Fruit fly (Drosophila melanogaster): Measurements from ENCODE around the gene kirre.

Gene kirre

dm6 chrX:3134383-3135101 is 394.4 kb downstream of the kirre start, which contains the start of gene N (continued):
- TF ChIP-seq CG1621 (tag; optimal IDR thresholded peaks at IDR 0.05) (no peak), pdm3 (GFP tag; optimal IDR thresholded peaks at IDR 0.05) (peak; percentile 43), CG32006 (GFP tag; optimal IDR thresholded peaks at IDR 0.05) (peak; percentile 48), Hr39 (GFP tag; optimal IDR thresholded peaks at IDR 0.05) (peak; percentile 50), fkh (GFP tag; optimal IDR thresholded peaks at IDR 0.05) (no peak)

- TF ChIP-seq CG9139 (GFP tag; optimal IDR thresholded peaks at IDR 0.05) (peak; percentile 2), ss (GFP tag; optimal IDR thresholded peaks at IDR 0.05) (peak in 1 of 2 experiments; percentile 28), Hr39 (GFP tag; optimal IDR thresholded peaks at IDR 0.05) (no peak)
These were observed 394.9 kb downstream of the kirre start for dm6 chrX:3135102-3135393.

- TF ChIP-seq CG6163 (GFP tag; IDR thresholded peaks at IDR 0.05) (peak; percentile 36; the same call in 1 of the 3 replicates), CG11294 (GFP tag; IDR thresholded peaks at IDR 0.05) (no peak)
These were observed 395.4 kb downstream of the kirre start for dm6 chrX:3135620-3136019.

dm6 chrX:3136338-3137086 is 396.3 kb downstream of the kirre start:
- TF ChIP-seq CG8632 (GFP tag; optimal IDR thresholded peaks at IDR 0.05) (no peak), CG9139 (GFP tag; optimal IDR thresholded peaks at IDR 0.05) (no peak), Met (GFP tag; optimal IDR thresholded peaks at IDR 0.05) (no peak), CG3919 (GFP tag; optimal IDR thresholded peaks at IDR 0.05) (no peak), dsx (GFP tag; optimal IDR thresholded peaks at IDR 0.05; ENCODE audit: poor library complexity, severe bottlenecking) (peak; percentile 5), Smox (GFP tag; optimal IDR thresholded peaks at IDR 0.05) (no peak), CG6854 (GFP tag; optimal IDR thresholded peaks at IDR 0.05) (no peak), CG7368 (GFP tag; optimal IDR thresholded peaks at IDR 0.05) (no peak), lz (GFP tag; optimal IDR thresholded peaks at IDR 0.05) (no peak), CG15336 (GFP tag; IDR thresholded peaks at IDR 0.05) (no peak; the same call in 1 of the 2 replicates), Ets96B (tag; optimal IDR thresholded peaks at IDR 0.05) (no peak), Hr38 (GFP tag; optimal IDR thresholded peaks at IDR 0.05) (no peak), pdm3 (GFP tag; optimal IDR thresholded peaks at IDR 0.05) (no peak), CG34406 (GFP tag; optimal IDR thresholded peaks at IDR 0.05) (no peak), CG3032 (tag; optimal IDR thresholded peaks at IDR 0.05) (no peak), CG1621 (tag; optimal IDR thresholded peaks at IDR 0.05) (no peak), Sox102F (GFP tag; optimal IDR thresholded peaks at IDR 0.05) (no peak), topi (GFP tag; optimal IDR thresholded peaks at IDR 0.05) (no peak), esn (GFP tag; optimal IDR thresholded peaks at IDR 0.05) (no peak), Hr39 (GFP tag; optimal IDR thresholded peaks at IDR 0.05) (no peak), CG4318 (GFP tag; optimal IDR thresholded peaks at IDR 0.05) (no peak), fd59A (GFP tag; optimal IDR thresholded peaks at IDR 0.05) (no peak), dac (GFP tag; optimal IDR thresholded peaks at IDR 0.05) (no peak), CG31627 (GFP tag; optimal IDR thresholded peaks at IDR 0.05) (no peak), CG11762 (GFP tag; optimal IDR thresholded peaks at IDR 0.05; ENCODE audit: insufficient read depth) (no peak), net (GFP tag; optimal IDR thresholded peaks at IDR 0.05) (peak; percentile 30), CG11294 (GFP tag; IDR thresholded peaks at IDR 0.05) (no peak), CG6792 (GFP tag; optimal IDR thresholded peaks at IDR 0.05) (no peak), spab (GFP tag; optimal IDR thresholded peaks at IDR 0.05) (no peak), CG10669 (GFP tag; optimal IDR thresholded peaks at IDR 0.05) (no peak), salr (GFP tag; optimal IDR thresholded peaks at IDR 0.05) (no peak), fd85E (GFP tag; optimal IDR thresholded peaks at IDR 0.05) (no peak), Eip78C (GFP tag) (peak; percentile 59), CG6163 (GFP tag; IDR thresholded peaks at IDR 0.05) (peak; percentile 63; the same call in 2 of the 3 replicates), Blimp-1 (GFP tag; optimal IDR thresholded peaks at IDR 0.05) (no peak), eg (GFP tag; IDR thresholded peaks at IDR 0.05) (0 out of 3 replicates have a peak, but pooled peaks have one; percentile 33), CG11902 (GFP tag; optimal IDR thresholded peaks at IDR 0.05) (no peak), Hr4 (GFP tag; optimal IDR thresholded peaks at IDR 0.05) (no peak), Lpt (GFP tag; optimal IDR thresholded peaks at IDR 0.05) (no peak)

Measured in whole organism, prepupa.